Fruit fly (Drosophila melanogaster): ENCODE results near the gene syd.

syd gene

DNA sequence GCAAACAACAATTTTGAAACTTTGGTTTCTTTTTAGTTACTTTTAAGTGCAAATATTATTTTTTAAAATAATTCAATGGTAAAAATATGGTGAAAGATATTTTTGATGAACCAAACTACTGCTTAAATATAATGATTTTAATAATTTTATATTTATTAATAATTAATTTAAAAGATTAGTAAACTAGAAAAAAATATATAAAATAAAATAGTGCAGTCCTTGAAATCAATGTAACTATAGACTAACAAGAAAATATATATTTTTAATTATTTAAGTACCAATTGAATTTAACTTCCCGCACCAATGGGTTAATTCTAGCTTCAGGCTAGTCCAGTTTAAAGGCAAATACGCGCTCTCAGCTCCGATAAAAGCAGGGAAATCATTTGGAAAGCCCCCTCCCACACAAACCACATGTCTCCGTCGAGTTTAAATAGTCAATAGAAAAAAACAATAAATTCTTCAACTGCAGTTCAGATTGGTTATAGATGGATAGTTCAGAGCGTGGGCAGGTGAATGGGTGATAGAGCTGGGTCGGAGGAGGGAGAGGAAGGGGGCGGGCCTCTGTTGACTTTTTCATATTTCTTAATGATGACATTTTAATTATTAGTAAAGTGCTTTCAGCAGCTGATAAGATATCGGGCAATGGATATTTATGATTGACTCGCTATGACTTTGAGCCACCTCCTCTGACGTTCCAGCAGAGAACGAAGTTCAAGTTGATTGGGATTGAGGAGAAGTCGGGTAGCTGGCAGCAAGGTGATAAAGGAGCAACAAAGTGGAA, 26.2 kb upstream of the syd start:
- TF ChIP-seq CG8478 (optimal IDR thresholded peaks at IDR 0.05) (no peak), CTCF (optimal IDR thresholded peaks at IDR 0.05) (no peak)

DNA sequence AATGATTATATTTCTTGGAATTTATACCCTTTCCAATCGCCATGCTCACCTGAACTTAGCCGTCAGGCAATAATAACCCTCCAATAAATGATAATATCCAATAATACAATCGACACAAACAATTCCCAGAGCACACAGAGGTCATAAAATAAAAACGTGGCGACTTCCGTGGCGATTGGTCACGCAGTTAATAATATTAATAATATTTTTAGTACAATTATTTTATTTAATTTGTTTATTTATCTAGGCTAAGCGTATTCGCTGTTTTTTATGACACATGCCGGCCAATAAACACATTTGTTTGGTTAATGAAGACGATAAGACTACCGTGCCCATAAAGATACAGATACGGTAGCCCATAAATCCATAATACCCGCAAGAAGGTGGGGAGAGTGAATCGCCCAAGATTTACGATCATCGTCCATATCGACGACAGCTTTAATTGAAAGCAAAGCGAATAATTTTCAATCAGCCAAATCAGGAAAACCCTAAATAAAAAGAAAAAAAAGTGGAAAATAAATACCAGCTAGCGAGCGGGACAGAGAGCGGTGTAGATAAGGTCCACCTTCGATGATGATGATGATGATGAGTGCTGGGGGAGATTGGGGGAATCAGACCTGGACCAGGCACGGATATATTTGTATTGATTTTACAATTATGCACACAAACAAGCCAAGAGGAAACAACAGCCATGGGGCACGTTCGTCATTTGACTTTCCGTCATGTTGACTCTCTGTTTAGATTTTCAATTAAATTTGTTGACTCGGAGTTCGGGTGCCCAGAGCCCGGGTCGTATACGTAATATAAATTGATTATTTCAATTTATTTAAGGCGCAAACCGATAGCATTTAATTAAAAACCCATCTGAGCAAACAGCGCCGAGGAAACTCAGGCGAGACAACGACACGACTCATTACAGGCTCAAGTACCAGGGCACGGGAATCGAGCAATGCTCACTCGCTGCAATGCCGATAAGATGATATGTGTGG, 25.1 kb upstream of the syd start:
- TF ChIP-seq CTCF (optimal IDR thresholded peaks at IDR 0.05) (no peak), CG8478 (optimal IDR thresholded peaks at IDR 0.05) (no peak)

DNA sequence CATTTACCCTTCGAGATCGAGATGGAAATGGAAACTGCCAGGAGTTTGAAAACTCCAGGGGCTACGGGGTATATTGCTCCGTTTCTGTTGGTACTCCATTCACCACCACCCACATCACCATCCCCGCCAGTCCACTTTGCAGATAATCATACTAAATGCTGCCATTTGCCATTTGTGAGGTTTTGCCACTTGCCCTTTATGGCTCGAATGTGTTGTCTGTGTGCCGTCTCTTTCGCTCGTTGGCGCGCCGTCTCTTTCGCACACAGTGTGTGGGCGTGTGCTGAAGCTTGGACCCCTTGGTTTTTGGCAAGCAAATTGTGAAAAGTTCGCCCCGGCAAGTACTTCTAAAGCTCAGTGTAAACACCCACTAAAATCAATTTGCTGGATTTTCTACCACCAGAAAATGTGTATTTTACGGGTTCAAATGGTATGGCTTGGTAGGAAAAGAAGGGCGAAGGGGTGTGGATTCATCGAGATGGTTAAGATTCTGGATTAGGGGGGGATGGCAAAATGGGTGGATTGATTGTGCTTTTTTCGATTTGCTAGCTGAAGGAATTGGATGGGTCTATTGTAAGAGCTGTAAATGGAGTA, 22.8 kb upstream of the syd start:
- no peak for TF ChIP-seq CG8478 (optimal IDR thresholded peaks at IDR 0.05)
- TF ChIP-seq CTCF (optimal IDR thresholded peaks at IDR 0.05), result no peak

DNA sequence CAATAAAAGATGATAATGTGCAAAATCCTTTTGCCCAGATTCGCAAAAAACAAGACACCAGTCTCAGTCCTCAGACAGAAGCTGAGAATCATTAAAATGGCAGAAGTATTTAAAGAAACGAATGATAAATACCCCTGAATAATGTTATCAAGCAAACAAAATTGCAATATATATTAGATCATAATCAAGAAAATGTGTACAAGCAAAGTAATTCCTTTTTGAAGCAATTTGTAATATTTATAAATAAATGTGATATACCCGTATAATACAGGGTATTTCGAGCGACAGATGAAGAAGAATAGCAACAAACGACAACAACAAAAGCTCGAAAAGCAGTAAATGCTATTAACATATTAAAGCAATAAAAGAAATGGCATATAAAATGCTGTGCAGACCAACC, 22.2 kb upstream of the syd start:
- TF ChIP-seq CTCF (optimal IDR thresholded peaks at IDR 0.05) (no peak), CG8478 (optimal IDR thresholded peaks at IDR 0.05) (no peak)

DNA sequence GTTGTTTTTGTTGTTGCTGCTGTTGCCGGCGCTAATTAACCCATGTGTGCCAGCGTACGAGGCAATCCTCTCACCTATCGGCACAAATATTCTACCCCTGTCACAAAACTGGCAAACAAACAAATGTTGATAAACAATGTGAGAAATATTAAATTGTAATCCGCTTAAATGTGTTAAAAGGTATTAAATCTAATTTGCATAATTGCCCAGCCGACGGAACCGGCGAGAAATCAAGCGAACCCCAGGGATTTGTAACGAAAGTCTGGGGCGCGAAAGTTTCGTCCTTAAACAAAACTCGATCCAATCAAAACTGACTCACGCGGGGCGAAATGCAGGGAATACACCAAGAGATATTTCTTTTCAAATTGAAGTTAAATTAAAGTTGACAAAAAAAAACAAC, 20.8 kb upstream of the syd start:
- TF ChIP-seq CTCF (optimal IDR thresholded peaks at IDR 0.05) (no peak), CG8478 (optimal IDR thresholded peaks at IDR 0.05) (no peak)

DNA sequence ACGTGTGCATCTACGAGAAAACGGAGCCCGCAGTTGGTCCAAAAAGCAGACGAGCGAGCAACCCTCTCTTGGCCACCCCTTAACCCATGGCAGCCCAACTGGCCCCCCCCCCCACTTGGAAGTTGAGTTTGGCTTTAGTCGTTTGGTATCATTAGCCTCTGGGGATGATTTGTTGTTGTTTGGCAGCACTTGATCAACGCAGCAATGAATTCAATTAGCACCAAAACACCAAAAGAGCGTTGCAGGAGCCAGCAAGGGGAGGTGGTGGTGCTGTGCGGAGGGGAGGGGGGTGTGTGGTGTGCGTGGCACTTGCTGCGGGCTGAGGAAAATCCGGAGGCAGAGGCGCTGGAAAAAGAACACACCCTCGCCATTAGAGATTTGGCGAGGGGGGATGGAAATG, 19.0 kb upstream of the syd start:
- TF ChIP-seq CTCF (optimal IDR thresholded peaks at IDR 0.05), result no peak

DNA sequence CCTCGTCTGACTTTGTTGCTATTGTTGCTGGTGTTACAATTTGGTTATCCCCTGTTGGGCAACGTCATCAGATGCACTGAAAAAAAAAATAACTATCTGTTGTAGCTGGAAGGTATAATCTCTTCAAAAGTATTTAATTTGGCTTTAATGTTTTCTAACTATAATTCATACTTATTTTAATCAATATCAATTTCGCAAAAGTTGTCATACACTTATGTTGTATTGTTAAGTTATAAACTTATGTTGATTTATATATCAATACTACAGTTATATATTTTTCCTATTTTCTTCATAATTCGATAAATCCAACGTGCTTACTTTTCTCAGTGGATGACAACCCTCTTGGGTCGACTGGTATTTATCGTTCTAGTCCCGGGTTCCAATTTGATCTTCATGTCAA, 17.8 kb upstream of the syd start:
- TF ChIP-seq CG8478 (optimal IDR thresholded peaks at IDR 0.05) (no peak), CTCF (optimal IDR thresholded peaks at IDR 0.05) (no peak)

DNA sequence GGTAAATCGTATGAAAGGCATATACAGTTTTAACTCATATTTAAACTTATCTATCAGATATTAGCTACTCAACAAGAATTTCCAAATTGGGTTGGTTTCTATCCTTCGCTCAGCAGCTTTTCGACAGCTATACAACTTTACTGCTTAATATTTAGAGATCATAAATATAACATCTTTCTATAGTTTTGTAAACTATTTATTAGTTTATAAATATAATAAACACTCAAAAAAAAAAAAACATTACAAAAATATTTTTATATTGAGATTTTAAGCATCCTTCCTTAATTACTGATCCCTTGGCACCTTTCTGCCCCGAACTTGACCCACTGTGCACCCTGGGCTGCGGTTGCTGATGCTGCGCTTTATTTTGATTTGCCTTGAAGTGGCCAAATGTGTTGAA, 17.1 kb upstream of the syd start:
- TF ChIP-seq CG8478 (optimal IDR thresholded peaks at IDR 0.05), result no peak
- TF ChIP-seq CTCF (optimal IDR thresholded peaks at IDR 0.05), result no peak

DNA sequence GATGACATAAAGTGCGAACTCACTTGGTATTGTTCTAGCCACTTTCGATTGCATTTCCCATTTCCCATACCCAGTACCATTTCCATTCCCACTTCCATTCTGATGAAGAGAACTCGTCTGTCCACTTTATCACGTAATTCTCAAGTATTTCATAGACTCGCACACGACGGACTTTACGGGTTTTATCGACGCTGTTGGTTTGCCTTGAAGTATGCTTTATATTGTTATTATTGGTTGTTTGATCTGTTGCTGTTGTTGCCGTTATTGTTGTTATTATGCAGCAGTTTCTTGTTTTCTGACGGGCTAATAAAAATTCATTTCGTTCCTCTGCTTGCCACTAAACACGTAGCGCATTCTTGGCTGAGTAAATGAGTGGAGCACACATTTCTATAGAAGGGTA, 16.6 kb upstream of the syd start:
- no peak for TF ChIP-seq CTCF (optimal IDR thresholded peaks at IDR 0.05)
- no peak for TF ChIP-seq CG8478 (optimal IDR thresholded peaks at IDR 0.05)

DNA sequence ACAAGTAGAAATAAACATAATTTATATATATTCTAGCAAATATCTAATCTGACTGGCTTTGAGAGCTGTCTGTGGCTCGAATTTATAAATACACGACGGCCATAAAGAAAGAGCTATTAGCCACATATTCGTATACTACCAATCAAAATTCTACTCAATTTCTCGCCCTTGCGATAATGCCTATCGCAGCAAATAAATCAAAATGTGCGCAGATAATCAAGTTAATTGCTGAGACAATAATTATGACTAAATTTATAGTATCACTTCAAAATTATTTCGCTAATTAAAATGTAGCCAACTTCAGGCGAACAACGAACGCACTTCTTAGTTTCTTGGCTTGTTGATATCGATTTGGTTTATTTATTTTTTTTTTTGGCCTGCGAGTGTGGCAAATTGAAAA, 15.9 kb upstream of the syd start:
- TF ChIP-seq CG8478 (optimal IDR thresholded peaks at IDR 0.05), result no peak
- TF ChIP-seq CTCF (optimal IDR thresholded peaks at IDR 0.05), result no peak

DNA sequence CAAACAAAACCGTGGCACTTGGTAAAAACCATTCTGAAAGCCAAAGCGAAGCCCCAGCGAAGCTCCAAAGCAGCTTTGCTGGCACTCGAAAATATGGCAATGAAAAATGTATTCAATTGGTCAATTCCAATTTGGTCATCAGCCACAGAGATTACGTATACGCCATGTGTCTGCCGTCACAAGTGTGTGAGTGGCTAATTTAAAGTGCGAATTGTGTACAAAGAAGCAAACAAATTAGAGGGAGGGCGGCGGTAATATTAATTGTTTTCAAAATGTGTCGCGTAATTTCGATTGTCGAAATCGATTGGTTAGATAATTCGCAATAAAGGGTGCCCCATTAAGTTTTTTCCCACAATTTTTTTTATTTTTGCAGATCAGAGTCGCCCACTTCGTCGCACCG, 13.9 kb upstream of the syd start:
- no peak for TF ChIP-seq CTCF (optimal IDR thresholded peaks at IDR 0.05)
- TF ChIP-seq CG8478 (optimal IDR thresholded peaks at IDR 0.05), result no peak

DNA sequence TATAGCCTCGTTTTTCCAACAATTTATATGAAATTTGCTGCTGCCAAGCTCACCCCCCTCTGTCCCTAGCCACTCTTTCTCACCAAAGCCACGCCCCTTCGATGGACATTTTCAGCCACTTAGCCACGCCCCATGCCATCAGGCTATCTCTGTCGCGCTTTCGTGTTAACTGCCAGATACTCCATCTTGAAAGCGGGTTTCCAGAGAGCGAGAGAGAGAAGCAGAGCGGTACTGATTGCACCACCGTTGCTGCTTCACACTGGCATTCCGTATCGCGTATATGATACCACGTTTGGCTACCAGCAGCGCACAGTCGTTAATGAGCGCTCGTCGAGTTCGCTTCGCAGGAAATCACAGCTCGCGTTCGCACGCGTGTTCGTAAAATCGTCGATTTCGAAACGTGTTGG, 12.0 kb upstream of the syd start, which contains the start of gene exex:
Gene exex (plus strand): TSS at position 307 of the 407 bp plus-strand sequence.
- TF ChIP-seq CG8478 (optimal IDR thresholded peaks at IDR 0.05) (no peak), CTCF (optimal IDR thresholded peaks at IDR 0.05) (peak in 1 of 2 experiments; percentile 1)

DNA sequence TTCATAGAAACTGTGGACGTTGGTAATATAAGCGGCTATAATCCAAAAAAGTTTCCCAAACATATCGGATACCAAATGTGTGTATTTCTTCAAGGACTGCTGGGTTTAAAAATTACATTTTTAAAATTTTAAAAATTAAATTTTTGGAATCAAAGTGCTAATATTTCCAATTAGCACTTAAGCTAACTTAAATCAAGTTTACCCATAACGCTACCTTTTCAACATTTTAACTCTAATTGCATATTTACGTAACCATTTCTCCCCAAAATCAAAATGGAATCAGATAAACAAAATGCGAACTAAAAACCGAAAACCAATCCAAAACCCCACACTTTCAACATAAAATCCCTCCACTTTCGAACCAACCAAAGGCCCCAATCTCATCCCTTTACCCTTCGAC, 10.3 kb upstream of the syd start, which contains the start of gene CG43880:
Gene CG43880 (minus strand): TSS at position 101 of the 400 bp plus-strand sequence.
- TF ChIP-seq CTCF (optimal IDR thresholded peaks at IDR 0.05), result no peak
- TF ChIP-seq CG8478 (optimal IDR thresholded peaks at IDR 0.05), result no peak

DNA sequence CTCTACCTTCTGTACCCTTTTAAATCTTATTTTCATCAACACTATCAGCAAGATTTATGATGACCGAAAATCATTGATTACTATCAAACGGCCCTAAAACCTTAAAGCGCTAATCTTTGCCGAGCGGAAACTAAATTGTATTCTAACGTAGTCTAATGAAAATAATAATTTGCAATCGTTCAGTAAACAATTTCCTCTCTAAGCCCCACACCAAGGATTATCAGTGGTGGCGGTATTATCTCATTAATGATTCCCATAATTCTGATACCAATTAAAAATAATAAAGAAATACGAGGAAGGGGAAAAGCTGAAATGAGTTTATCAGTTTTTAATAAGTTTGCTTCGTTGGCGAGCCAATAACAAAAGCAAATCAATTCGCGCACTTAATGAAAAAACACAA, 8.0 kb upstream of the syd start:
- no peak for TF ChIP-seq CTCF (optimal IDR thresholded peaks at IDR 0.05)
- no peak for TF ChIP-seq CG8478 (optimal IDR thresholded peaks at IDR 0.05)

DNA sequence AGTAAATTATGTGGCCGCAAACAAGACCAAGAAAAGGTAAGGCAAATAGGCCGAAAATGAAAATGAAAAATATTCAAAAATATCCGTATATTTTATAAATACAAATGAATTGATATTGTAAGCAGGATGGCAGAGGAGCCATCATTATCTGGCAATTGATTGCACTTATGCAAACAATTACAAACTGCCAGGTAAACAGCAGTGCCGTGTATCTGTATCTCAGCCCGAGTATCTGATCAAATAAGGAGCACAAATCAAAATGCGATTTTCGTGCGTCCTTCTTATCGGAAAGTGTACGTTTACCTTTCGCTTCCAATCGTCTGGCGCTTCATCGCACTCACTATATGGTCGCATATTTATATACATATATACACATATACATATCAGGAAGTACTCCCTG, 7.1 kb upstream of the syd start:
- TF ChIP-seq CTCF (optimal IDR thresholded peaks at IDR 0.05) (no peak), CG8478 (optimal IDR thresholded peaks at IDR 0.05) (no peak)
